Fruit fly (Drosophila melanogaster): ENCODE measurements around the gene CG13775.

dm6 chr2L:6971597-6972036 lies 14.9 kb upstream of the CG13775 start, which contains the start of gene snRNP-U1-70K:
- TF ChIP-seq Hr96 (GFP tag; optimal IDR thresholded peaks at IDR 0.05) (no peak), CG14711 (tag; optimal IDR thresholded peaks at IDR 0.05) (no peak), Mnt (GFP tag; optimal IDR thresholded peaks at IDR 0.05) (peak; percentile 30), CG1620 (GFP tag; optimal IDR thresholded peaks at IDR 0.05) (no peak), pad (GFP tag; optimal IDR thresholded peaks at IDR 0.05) (peak; percentile 98), CG5204 (GFP tag; optimal IDR thresholded peaks at IDR 0.05) (no peak), bab1 (GFP tag; optimal IDR thresholded peaks at IDR 0.05) (no peak), tj (GFP tag; optimal IDR thresholded peaks at IDR 0.05) (peak; percentile 46), CG7101 (tag; optimal IDR thresholded peaks at IDR 0.05) (no peak), Crg-1 (GFP tag; optimal IDR thresholded peaks at IDR 0.05) (no peak), cnc (optimal IDR thresholded peaks at IDR 0.05) (no peak), CG33017 (tag; optimal IDR thresholded peaks at IDR 0.05) (no peak)
